Fruit fly (Drosophila melanogaster) S2 (cell line): ENCODE measurements around the gene CG33060.

Experiments
- CG8478 ChIP-seq: fragments of >200 bp; optimal IDR thresholded peaks from 2 replicates; lab custom pipeline; 2018
- CTCF ChIP-seq, 2 experiments: fragments of >200 bp; optimal IDR thresholded peaks; 2 replicates each; lab custom pipeline; 2018

DNA sequence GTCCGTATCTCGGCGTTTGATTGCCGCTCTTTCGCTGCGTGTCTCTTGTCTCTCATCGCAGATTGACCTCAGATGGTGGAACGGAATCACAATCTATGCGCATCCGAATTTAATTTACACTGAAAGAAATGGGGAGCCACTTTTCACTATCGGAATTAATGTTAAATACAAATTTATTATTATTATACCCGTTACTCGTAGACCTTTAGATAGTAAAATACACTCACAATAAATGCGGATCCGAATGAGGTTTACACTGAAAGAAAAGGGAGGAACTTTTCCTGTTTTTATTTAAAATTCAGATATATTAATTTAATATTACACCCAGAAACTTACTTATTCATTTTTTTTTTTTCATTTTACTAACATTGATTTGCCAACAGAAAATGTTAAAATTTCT, 41.8 kb upstream of the CG33060 start:
- TF ChIP-seq CG8478 (lab: Kevin White, UChicago) (no peak), CTCF (optimal IDR thresholded peaks at IDR 0.05; lab: Kevin White, UChicago) (no peak)
